Fruit fly (Drosophila melanogaster): ENCODE measurements around the gene CG13606.

Gene CG13606

DNA sequence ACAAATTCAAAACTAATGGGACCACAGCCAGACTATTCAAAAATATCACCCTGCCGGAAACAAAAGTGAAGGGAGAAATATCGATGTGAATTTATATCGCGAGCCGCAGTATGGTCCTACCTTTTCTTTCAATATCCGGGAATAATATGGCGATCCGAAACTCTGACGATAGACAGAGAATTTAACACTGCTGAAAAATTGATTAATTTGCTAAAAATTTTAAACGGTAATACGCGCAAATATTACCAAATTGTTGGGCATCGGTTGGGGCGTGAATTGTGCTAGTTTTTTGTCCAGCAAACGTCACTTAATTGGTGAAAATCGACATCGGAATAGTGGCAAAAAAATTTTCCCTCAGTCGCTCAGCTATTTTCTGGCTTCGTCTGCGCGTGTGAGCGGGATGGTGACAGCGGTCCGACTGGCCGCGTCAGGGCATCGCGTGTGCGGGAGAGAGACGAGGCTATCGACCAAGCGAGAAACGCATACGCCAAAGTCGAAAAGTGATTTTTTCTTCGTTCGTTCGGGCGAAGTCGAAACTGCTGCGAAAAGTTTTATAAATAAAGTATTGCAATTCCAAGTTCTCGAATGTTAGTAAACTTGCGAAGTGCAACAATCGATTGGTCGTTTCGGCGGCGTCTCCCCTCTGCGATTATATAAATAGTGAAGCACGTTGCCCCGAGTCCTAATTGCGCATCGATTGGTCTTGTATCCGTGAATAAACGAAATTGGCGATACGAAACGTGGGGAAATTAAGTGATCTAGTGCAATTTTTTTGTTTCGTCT lies 58.2 kb downstream of the CG13606 start, which contains the start of gene mask (continued):
- TF ChIP-seq lmd (GFP tag; IDR thresholded peaks at IDR 0.05): peak; percentile 58
- no peak for TF ChIP-seq CG15073 (GFP tag; optimal IDR thresholded peaks at IDR 0.05)
- TF ChIP-seq tll (GFP tag; optimal IDR thresholded peaks at IDR 0.05): peak in 1 of 2 experiments; percentile 62
- peak; percentile 69; the same call in 1 of the 2 replicates for TF ChIP-seq ap (GFP tag; IDR thresholded peaks at IDR 0.05)
- peak; percentile 74 for TF ChIP-seq CG12391 (tag; optimal IDR thresholded peaks at IDR 0.05)
- peak; percentile 82 for TF ChIP-seq CG3281 (GFP tag; optimal IDR thresholded peaks at IDR 0.05)
- peak; percentile 61 for TF ChIP-seq HLH3B (GFP tag; IDR thresholded peaks at IDR 0.05)
- peak; percentile 91 for TF ChIP-seq caup (GFP tag; optimal IDR thresholded peaks at IDR 0.05; ENCODE audit: severe bottlenecking)
- TF ChIP-seq en (GFP tag; optimal IDR thresholded peaks at IDR 0.05): peak; percentile 63
- peak; percentile 66; the same call in 1 of the 2 replicates for TF ChIP-seq ttk (GFP tag; IDR thresholded peaks at IDR 0.05)
- peak; percentile 94 for TF ChIP-seq mirr (GFP tag; optimal IDR thresholded peaks at IDR 0.05)
- TF ChIP-seq Hmr (GFP tag; optimal IDR thresholded peaks at IDR 0.05): peak; percentile 86
- no peak for TF ChIP-seq HLH4C (GFP tag; IDR thresholded peaks at IDR 0.05; ENCODE audit: partially characterized antibody)
- TF ChIP-seq nau (GFP tag; optimal IDR thresholded peaks at IDR 0.05): peak; percentile 79
- TF ChIP-seq exex (tag; optimal IDR thresholded peaks at IDR 0.05): peak; percentile 35
- TF ChIP-seq Lhr (GFP tag; optimal IDR thresholded peaks at IDR 0.05): peak; percentile 63
- TF ChIP-seq Nf-YA (GFP tag; IDR thresholded peaks at IDR 0.05): peak; percentile 70; the same call in 1 of the 2 replicates
- TF ChIP-seq dati (GFP tag; IDR thresholded peaks at IDR 0.05): peak; percentile 55; the same call in 1 of the 2 replicates
- TF ChIP-seq Oli (tag; optimal IDR thresholded peaks at IDR 0.05): peak; percentile 43
- TF ChIP-seq Rfx (GFP tag; IDR thresholded peaks at IDR 0.05): peak; percentile 93
- TF ChIP-seq CG31365 (tag; optimal IDR thresholded peaks at IDR 0.05): no peak
- peak; percentile 26 for TF ChIP-seq CG1529 (GFP tag; optimal IDR thresholded peaks at IDR 0.05)
- TF ChIP-seq CG3995 (GFP tag; optimal IDR thresholded peaks at IDR 0.05): peak; percentile 71
- TF ChIP-seq Dip3 (GFP tag; optimal IDR thresholded peaks at IDR 0.05): peak; percentile 80
- TF ChIP-seq gsb (GFP tag; IDR thresholded peaks at IDR 0.05): 0 out of 2 replicates have a peak, but pooled peaks have one; percentile 13
- TF ChIP-seq CG12299 (tag; optimal IDR thresholded peaks at IDR 0.05): peak; percentile 54
- peak; percentile 87 for TF ChIP-seq CG34376 (GFP tag; optimal IDR thresholded peaks at IDR 0.05)
- TF ChIP-seq NC2α (GFP tag; optimal IDR thresholded peaks at IDR 0.05): peak; percentile 38
- no peak for TF ChIP-seq br (optimal IDR thresholded peaks at IDR 0.05)
- TF ChIP-seq seq (GFP tag; IDR thresholded peaks at IDR 0.05): peak; percentile 75
- TF ChIP-seq CG12659 (GFP tag; optimal IDR thresholded peaks at IDR 0.05): peak; percentile 89
- peak; percentile 94 for TF ChIP-seq CG1832 (GFP tag; optimal IDR thresholded peaks at IDR 0.05)
- TF ChIP-seq CG14014 (GFP tag; IDR thresholded peaks at IDR 0.05): peak; percentile 75
- peak; percentile 37 for TF ChIP-seq CG8478 (optimal IDR thresholded peaks at IDR 0.05)
- peak; percentile 62 for TF ChIP-seq CG1603 (tag; optimal IDR thresholded peaks at IDR 0.05)
- TF ChIP-seq ranshi (GFP tag; IDR thresholded peaks at IDR 0.05): peak; percentile 68
- peak; percentile 69 for TF ChIP-seq Aef1 (GFP tag; IDR thresholded peaks at IDR 0.05)
- peak; percentile 47 for TF ChIP-seq CG8359 (GFP tag; optimal IDR thresholded peaks at IDR 0.05; ENCODE audit: borderline replicate concordance)
- peak; percentile 51 for TF ChIP-seq Jarid2 (GFP tag; optimal IDR thresholded peaks at IDR 0.05)
- TF ChIP-seq bcd (GFP tag; optimal IDR thresholded peaks at IDR 0.05): peak; percentile 88
- TF ChIP-seq salm (tag; optimal IDR thresholded peaks at IDR 0.05): no peak
- no peak for TF ChIP-seq CG18476 (GFP tag; optimal IDR thresholded peaks at IDR 0.05)
- no peak for TF ChIP-seq Dfd (GFP tag; optimal IDR thresholded peaks at IDR 0.05)
- TF ChIP-seq Doc3 (GFP tag; IDR thresholded peaks at IDR 0.05; ENCODE audit: partially characterized antibody): no peak
- TF ChIP-seq nerfin-2 (GFP tag; IDR thresholded peaks at IDR 0.05; ENCODE audit: partially characterized antibody): no peak
- TF ChIP-seq cg (GFP tag; optimal IDR thresholded peaks at IDR 0.05): peak; percentile 52
- TF ChIP-seq NfI (GFP tag; optimal IDR thresholded peaks at IDR 0.05): peak; percentile 93
- TF ChIP-seq crol (GFP tag; IDR thresholded peaks at IDR 0.05): no peak
- TF ChIP-seq sim (GFP tag; IDR thresholded peaks at IDR 0.05): peak; percentile 66

Measured in whole organism, embryonic.